Worm (Caenorhabditis elegans) whole organism, L3 larva: ENCODE results near the gene F52C6.2.

Experiments
- fkh-2 ChIP-seq: fragments of 150-350 bp; optimal IDR thresholded peaks from 2 replicates; lab custom pipeline; 2014; ENCODE audit warnings: missing biosample characterization, missing genetic modification reagents, missing genetic modification characterization
- lin-15B ChIP-seq: fragments of 150-350 bp; optimal IDR thresholded peaks from 2 replicates; lab custom pipeline; 2014; ENCODE audit warnings: missing biosample characterization, missing genetic modification characterization
- nhr-23 ChIP-seq: fragments of 150-350 bp; optimal IDR thresholded peaks from 2 replicates; lab custom pipeline; 2014; ENCODE audit warnings: missing biosample characterization, missing genetic modification reagents, missing genetic modification characterization
- nhr-237 ChIP-seq: fragments of 150-350 bp; optimal IDR thresholded peaks from 2 replicates; lab custom pipeline; 2014; ENCODE audit warnings: missing biosample characterization, missing genetic modification characterization
- nhr-25 ChIP-seq: sonication (generic microtip); optimal IDR thresholded peaks from 2 replicates; lab custom pipeline; 2017; ENCODE audit warnings: missing biosample characterization, missing genetic modification characterization
- nhr-77 ChIP-seq: fragments of 150-350 bp; optimal IDR thresholded peaks from 2 replicates; lab custom pipeline; 2014; ENCODE audit warnings: missing biosample characterization, missing genetic modification characterization
- pha-4 ChIP-seq: fragments of 150-350 bp; optimal IDR thresholded peaks from 2 replicates; lab custom pipeline; 2014; ENCODE audit warnings: missing biosample characterization, missing genetic modification reagents, missing genetic modification characterization
- skn-1 ChIP-seq: fragments of 150-350 bp; optimal IDR thresholded peaks from 2 replicates; lab custom pipeline; 2014; ENCODE audit warnings: missing biosample characterization, missing genetic modification characterization
- unc-39 ChIP-seq: sonication (generic microtip); optimal IDR thresholded peaks from 4 replicates; lab custom pipeline; 2017; ENCODE audit warnings: missing biosample characterization, missing genetic modification characterization
- unc-62 ChIP-seq: fragments of 150-350 bp; sonication (generic microtip); optimal IDR thresholded peaks from 4 replicates; lab custom pipeline; 2014; ENCODE audit warnings: missing biosample characterization, missing genetic modification reagents, missing genetic modification characterization
- ztf-11 ChIP-seq: fragments of 150-350 bp; optimal IDR thresholded peaks from 2 replicates; lab custom pipeline; 2014; ENCODE audit warnings: missing biosample characterization, missing genetic modification characterization

DNA sequence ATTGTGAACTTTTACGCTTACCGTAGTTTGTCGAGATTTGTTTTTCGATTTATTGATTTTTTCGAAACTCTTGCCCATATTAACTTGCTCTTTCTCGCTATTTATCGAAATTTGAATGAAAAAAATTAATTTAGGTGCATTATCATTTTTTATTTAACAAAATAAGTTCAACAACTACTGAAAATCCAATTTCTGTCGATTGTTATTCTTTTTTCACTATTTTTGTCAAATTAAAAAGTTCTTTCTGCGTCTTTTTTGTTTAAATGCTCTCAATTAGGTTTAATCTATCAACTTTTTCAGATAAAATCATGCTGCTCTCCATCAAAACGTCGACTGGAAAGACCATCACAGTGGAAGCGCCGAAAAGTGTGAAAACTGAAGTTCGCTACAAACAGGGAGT is at the start of gene F52C6.2:
- TF ChIP-seq unc-39 (tag; lab: Kevin White, UChicago) (no peak), lin-15B (no peak), skn-1 (tag; lab: Kevin White, UChicago) (no peak), nhr-25 (tag; lab: Kevin White, UChicago) (no peak), unc-62 (GFP tag; lab: Kevin White, UChicago) (no peak), fkh-2 (tag; lab: Kevin White, UChicago) (no peak), nhr-77 (tag; lab: Kevin White, UChicago) (no peak), ztf-11 (no peak), pha-4 (tag; lab: Kevin White, UChicago) (no peak), nhr-23 (tag; lab: Kevin White, UChicago) (no peak), nhr-237 (tag; lab: Kevin White, UChicago) (no peak)
